Fruit fly (Drosophila melanogaster): ENCODE data around the gene phol.

phol gene

dm6 chr3L:9422636-9423419, 33.3 kb downstream of the phol start, which contains the start of gene aay (continued):
- TF ChIP-seq topi (GFP tag; optimal IDR thresholded peaks at IDR 0.05) = peak; percentile 99
- peak; percentile 99 for TF ChIP-seq CG7368 (GFP tag; optimal IDR thresholded peaks at IDR 0.05)
- TF ChIP-seq salr (GFP tag; optimal IDR thresholded peaks at IDR 0.05) = peak; percentile 95 to 96
- TF ChIP-seq CG6276 (GFP tag; optimal IDR thresholded peaks at IDR 0.05) = peak; percentile 98
- peak; percentile 99 for TF ChIP-seq Eip93F (GFP tag; optimal IDR thresholded peaks at IDR 0.05)
- peak; percentile 99 for TF ChIP-seq Met (GFP tag; optimal IDR thresholded peaks at IDR 0.05)
- peak; percentile 99 for TF ChIP-seq CG8632 (GFP tag; optimal IDR thresholded peaks at IDR 0.05)
- TF ChIP-seq Lpt (GFP tag; optimal IDR thresholded peaks at IDR 0.05) = peak; percentile 97
- TF ChIP-seq Eip78C (GFP tag) = peak; percentile 100
- TF ChIP-seq CG8319 (GFP tag; optimal IDR thresholded peaks at IDR 0.05) = peak; percentile 98
- TF ChIP-seq Hr4 (GFP tag; optimal IDR thresholded peaks at IDR 0.05) = peak; percentile 99
- TF ChIP-seq CG34406 (GFP tag; optimal IDR thresholded peaks at IDR 0.05) = peak; percentile 100
- TF ChIP-seq esn (GFP tag; optimal IDR thresholded peaks at IDR 0.05) = peak; percentile 100
- TF ChIP-seq CG1621 (tag; optimal IDR thresholded peaks at IDR 0.05) = peak; percentile 97
- peak; percentile 96 for TF ChIP-seq Blimp-1 (GFP tag; optimal IDR thresholded peaks at IDR 0.05)

DNA sequence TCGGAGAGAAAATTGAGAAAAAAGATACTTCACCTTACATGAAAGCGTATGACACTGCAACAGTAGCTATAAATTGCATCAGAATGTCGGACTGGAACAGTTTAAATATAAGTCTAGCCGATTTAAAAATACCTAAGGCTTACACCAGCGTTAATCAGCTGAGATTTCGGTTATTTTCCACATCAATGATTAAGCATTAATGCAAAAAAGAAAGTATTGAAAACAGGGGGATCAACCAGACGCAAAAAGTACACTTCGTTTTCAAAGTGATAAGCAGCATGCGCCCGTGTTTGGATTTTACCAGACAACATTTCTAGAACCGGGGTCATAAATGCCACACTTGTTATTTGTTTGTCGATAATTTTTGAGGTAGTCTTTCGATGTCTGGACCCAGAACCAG, 33.9 kb downstream of the phol start:
- TF ChIP-seq fd85E (GFP tag; optimal IDR thresholded peaks at IDR 0.05) (no peak), CG15336 (GFP tag; IDR thresholded peaks at IDR 0.05) (no peak), Eip78C (GFP tag) (peak; percentile 8)

DNA sequence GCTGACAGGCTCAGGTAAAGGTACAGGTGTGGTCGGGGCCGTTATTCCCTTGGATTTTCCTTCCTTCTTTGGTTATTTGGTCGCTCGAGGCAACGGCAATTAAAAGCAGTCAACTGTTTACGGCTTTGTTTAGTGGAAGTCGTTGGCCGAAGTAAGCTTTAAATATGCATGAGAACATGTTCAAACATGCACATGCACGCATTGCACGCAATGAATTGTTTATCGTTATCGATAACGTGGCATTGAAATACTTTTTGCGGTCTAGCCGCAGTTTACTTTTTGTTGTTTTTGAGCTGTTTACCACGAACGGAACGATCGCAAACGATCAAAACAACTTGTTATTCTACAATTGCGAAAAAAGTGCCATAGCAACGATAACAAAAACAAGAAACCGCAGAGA, 34.5 kb downstream of the phol start:
- TF ChIP-seq achi (GFP tag; optimal IDR thresholded peaks at IDR 0.05) = no peak
- TF ChIP-seq topi (GFP tag; optimal IDR thresholded peaks at IDR 0.05) = no peak
- TF ChIP-seq CG4318 (GFP tag; optimal IDR thresholded peaks at IDR 0.05) = no peak
- TF ChIP-seq Smox (GFP tag; optimal IDR thresholded peaks at IDR 0.05) = no peak
- TF ChIP-seq vri (GFP tag; optimal IDR thresholded peaks at IDR 0.05) = no peak
- peak in 1 of 2 experiments; percentile 52 for TF ChIP-seq ss (GFP tag; optimal IDR thresholded peaks at IDR 0.05)

DNA sequence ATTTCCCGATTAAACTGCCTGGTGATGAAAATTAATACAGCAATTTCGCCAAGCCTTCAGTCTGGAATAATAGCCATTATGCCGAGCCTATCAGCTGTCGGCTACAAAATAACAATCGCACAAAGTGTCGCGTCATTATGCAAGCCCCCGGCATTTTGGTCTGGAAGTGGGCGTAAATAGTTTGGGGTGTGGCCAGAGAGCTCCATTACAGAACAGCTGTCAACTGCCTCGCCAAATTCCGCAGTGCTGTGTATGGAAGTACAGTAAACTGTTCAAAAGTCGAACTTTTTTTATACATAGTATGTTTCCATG, 35.3 kb downstream of the phol start:
- TF ChIP-seq CG16779 (tag; optimal IDR thresholded peaks at IDR 0.05) (no peak), CG6163 (GFP tag; IDR thresholded peaks at IDR 0.05) (no peak), esn (GFP tag; optimal IDR thresholded peaks at IDR 0.05) (no peak), lz (GFP tag; optimal IDR thresholded peaks at IDR 0.05) (no peak), CG6808 (GFP tag; optimal IDR thresholded peaks at IDR 0.05) (no peak), CG6854 (GFP tag; optimal IDR thresholded peaks at IDR 0.05) (no peak), Eip78C (GFP tag) (no peak)

DNA sequence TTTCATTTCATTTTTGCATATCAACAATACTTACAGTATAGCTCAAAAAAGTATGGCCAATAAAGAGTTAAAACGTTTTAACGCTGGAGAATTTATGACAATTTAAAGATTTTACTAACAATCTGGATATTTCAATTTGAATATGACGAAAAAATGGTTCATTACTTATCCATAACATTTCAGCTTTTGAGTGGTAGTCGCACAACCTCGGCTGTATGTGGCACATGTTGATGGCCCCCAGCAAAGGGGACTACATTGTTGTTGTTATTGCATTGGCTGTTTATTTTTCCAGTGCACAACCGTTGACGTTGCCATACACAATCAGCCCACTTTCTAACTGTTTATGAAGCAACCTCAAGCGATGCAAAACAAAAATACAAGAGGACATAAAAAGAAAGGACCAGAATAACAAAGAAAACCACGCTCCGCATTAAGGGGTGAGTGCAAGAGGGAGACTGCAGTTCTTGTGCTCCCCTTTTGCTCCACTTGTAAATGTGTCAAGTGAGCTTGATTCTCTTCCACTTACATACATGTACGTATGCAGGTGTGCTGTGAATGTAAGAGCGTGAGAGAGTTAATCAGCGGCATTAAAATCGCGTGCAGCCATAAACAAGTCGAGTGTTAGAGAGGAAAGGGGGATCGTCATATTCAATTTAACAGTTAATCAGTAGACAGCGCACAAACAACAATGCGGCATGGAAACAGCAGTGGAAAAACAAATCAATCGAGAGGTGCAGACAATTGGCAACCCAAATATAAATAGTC, 35.8 kb downstream of the phol start:
- peak; percentile 89 for TF ChIP-seq vri (GFP tag; optimal IDR thresholded peaks at IDR 0.05)
- TF ChIP-seq CG6854 (GFP tag; optimal IDR thresholded peaks at IDR 0.05) = peak; percentile 96
- TF ChIP-seq Gug (GFP tag; IDR thresholded peaks at IDR 0.05) = peak; percentile 93
- TF ChIP-seq Hr39 (GFP tag; optimal IDR thresholded peaks at IDR 0.05) = peak; percentile 96
- TF ChIP-seq CG3032 (tag; optimal IDR thresholded peaks at IDR 0.05) = peak; percentile 94
- TF ChIP-seq Hr38 (GFP tag; optimal IDR thresholded peaks at IDR 0.05) = no peak
- TF ChIP-seq Lpt (GFP tag; optimal IDR thresholded peaks at IDR 0.05) = peak; percentile 84
- peak; percentile 94 for TF ChIP-seq CG16779 (tag; optimal IDR thresholded peaks at IDR 0.05)
- peak; percentile 94 for TF ChIP-seq CG10631 (GFP tag; optimal IDR thresholded peaks at IDR 0.05)
- peak; percentile 95 for TF ChIP-seq OdsH (GFP tag; optimal IDR thresholded peaks at IDR 0.05)
- TF ChIP-seq acj6 (GFP tag; optimal IDR thresholded peaks at IDR 0.05) = peak; percentile 96
- TF ChIP-seq CG32006 (GFP tag; optimal IDR thresholded peaks at IDR 0.05) = peak; percentile 95
- peak; percentile 99 for TF ChIP-seq svp (GFP tag)
- peak; percentile 92 for TF ChIP-seq Sox15 (GFP tag; optimal IDR thresholded peaks at IDR 0.05)
- peak; percentile 98 for TF ChIP-seq Smox (GFP tag; optimal IDR thresholded peaks at IDR 0.05)
- peak; percentile 99 for TF ChIP-seq Eip75B (GFP tag; optimal IDR thresholded peaks at IDR 0.05)
- TF ChIP-seq CG6276 (GFP tag; optimal IDR thresholded peaks at IDR 0.05) = peak; percentile 94
- peak; percentile 95 for TF ChIP-seq fd59A (GFP tag; optimal IDR thresholded peaks at IDR 0.05)
- TF ChIP-seq net (GFP tag; optimal IDR thresholded peaks at IDR 0.05) = peak; percentile 97
- peak; percentile 88 for TF ChIP-seq CG4318 (GFP tag; optimal IDR thresholded peaks at IDR 0.05)
- TF ChIP-seq Sox14 (GFP tag; optimal IDR thresholded peaks at IDR 0.05) = peak; percentile 98
- peak; percentile 97 for TF ChIP-seq pdm3 (GFP tag; optimal IDR thresholded peaks at IDR 0.05)

All from whole organism, prepupa.